Worm (Caenorhabditis elegans): ENCODE results near the gene D1044.4.

- no peak for TF ChIP-seq flt-1 (GFP tag; IDR thresholded peaks at IDR 0.05)
- no peak for TF ChIP-seq tbx-11 (GFP tag; IDR thresholded peaks at IDR 0.05)
- no peak for TF ChIP-seq pes-1 (GFP tag; IDR thresholded peaks at IDR 0.05)
- TF ChIP-seq ama-1 (optimal IDR thresholded peaks at IDR 0.05): no peak
- TF ChIP-seq sea-1 (GFP tag; conservative IDR thresholded peaks at IDR 0.05): no peak
- no peak for TF ChIP-seq hmg-4 (GFP tag; optimal IDR thresholded peaks at IDR 0.05)
- TF ChIP-seq tbx-37 (GFP tag; conservative IDR thresholded peaks at IDR 0.05): no peak
- no peak for TF ChIP-seq ceh-36 (tag; optimal IDR thresholded peaks at IDR 0.05)
- TF ChIP-seq F13C5.2 (tag; optimal IDR thresholded peaks at IDR 0.05): no peak
Measured at ce11 chrIII:5550193-5550592, 28.4 kb upstream of the D1044.4 start.

Measured in whole organism, early embryonic.